Worm (Caenorhabditis elegans) whole organism, young adult: ENCODE measurements around the gene F15E6.5.

Source experiments
- F33H1.4 ChIP-seq: fragments of 200-800 bp; sonication (Bioruptor generic); IDR thresholded peaks from 2 replicates; pipeline ENCODE4 v1.3.6; 2022; ENCODE audit warnings: missing genetic modification reagents, missing genetic modification characterization, missing compliant biosample characterization
- T07F8.4 ChIP-seq: sonication (generic microtip); optimal IDR thresholded peaks from 2 replicates; lab custom pipeline; 2016; ENCODE audit warnings: mild to moderate bottlenecking, missing genetic modification characterization, moderate library complexity, missing compliant biosample characterization
- Y53F4B.3 ChIP-seq: fragments of 200-800 bp; sonication (Bioruptor generic); IDR thresholded peaks from 2 replicates; pipeline ENCODE4 v1.3.6; 2022; ENCODE audit warnings: missing genetic modification reagents, missing genetic modification characterization, missing compliant biosample characterization
- ama-1 ChIP-seq, 3 experiments: fragments of 150-350 bp in 1 of 3; sonication (generic microtip) in 2 of 3; optimal IDR thresholded peaks; 2 replicates each; lab custom pipeline; 2014 to 2018; ENCODE audit warnings: missing biosample characterization in 2 of 3, missing genetic modification characterization in 2 of 3, missing genetic modification reagents in 2 of 3
- chd-7 ChIP-seq: sonication (generic microtip); optimal IDR thresholded peaks from 2 replicates; lab custom pipeline; 2016; ENCODE audit warnings: mild to moderate bottlenecking, missing genetic modification characterization, moderate library complexity, missing compliant biosample characterization
- egl-18 ChIP-seq: fragments of 200-800 bp; sonication (Bioruptor generic); IDR thresholded peaks from 2 replicates; pipeline ENCODE4 v1.3.6; 2022; ENCODE audit warnings: missing genetic modification reagents, missing genetic modification characterization, missing compliant biosample characterization
- hsf-1 ChIP-seq: fragments of 200-800 bp; sonication (Bioruptor generic); IDR thresholded peaks from 2 replicates; pipeline ENCODE4 v1.3.6; 2022; ENCODE audit warnings: missing genetic modification reagents, missing genetic modification characterization, missing compliant biosample characterization
- lir-1 ChIP-seq: fragments of 200-800 bp; sonication (Bioruptor generic); conservative IDR thresholded peaks from 2 replicates; pipeline ENCODE4 v1.3.6; 2022; ENCODE audit warnings: missing genetic modification reagents, missing genetic modification characterization, missing compliant biosample characterization
- nfya-1 ChIP-seq: sonication (generic microtip); optimal IDR thresholded peaks from 2 replicates; lab custom pipeline; 2017; ENCODE audit warnings: antibody characterized with exemption, missing compliant biosample characterization, missing genetic modification characterization, borderline replicate concordance; ENCODE audit not compliant: insufficient read depth
- nhr-120 ChIP-seq: fragments of 200-800 bp; sonication (Bioruptor generic); IDR thresholded peaks from 2 replicates; pipeline ENCODE4 v1.3.6; 2022; ENCODE audit warnings: missing genetic modification characterization, missing compliant biosample characterization
- nhr-90 ChIP-seq: sonication (generic microtip); optimal IDR thresholded peaks from 2 replicates; lab custom pipeline; 2016; ENCODE audit warnings: missing genotype, mild to moderate bottlenecking, missing genetic modification characterization, missing compliant biosample characterization
- somi-1 ChIP-seq: fragments of 200-800 bp; sonication (Bioruptor generic); optimal IDR thresholded peaks from 2 replicates; lab custom pipeline; 2018; ENCODE audit warnings: mild to moderate bottlenecking, missing genetic modification characterization, missing compliant biosample characterization
- ztf-28 ChIP-seq: fragments of 200-800 bp; sonication (Bioruptor generic); IDR thresholded peaks from 2 replicates; pipeline ENCODE4 v1.3.6; 2022; ENCODE audit warnings: missing genetic modification reagents, missing genetic modification characterization, missing compliant biosample characterization

DNA sequence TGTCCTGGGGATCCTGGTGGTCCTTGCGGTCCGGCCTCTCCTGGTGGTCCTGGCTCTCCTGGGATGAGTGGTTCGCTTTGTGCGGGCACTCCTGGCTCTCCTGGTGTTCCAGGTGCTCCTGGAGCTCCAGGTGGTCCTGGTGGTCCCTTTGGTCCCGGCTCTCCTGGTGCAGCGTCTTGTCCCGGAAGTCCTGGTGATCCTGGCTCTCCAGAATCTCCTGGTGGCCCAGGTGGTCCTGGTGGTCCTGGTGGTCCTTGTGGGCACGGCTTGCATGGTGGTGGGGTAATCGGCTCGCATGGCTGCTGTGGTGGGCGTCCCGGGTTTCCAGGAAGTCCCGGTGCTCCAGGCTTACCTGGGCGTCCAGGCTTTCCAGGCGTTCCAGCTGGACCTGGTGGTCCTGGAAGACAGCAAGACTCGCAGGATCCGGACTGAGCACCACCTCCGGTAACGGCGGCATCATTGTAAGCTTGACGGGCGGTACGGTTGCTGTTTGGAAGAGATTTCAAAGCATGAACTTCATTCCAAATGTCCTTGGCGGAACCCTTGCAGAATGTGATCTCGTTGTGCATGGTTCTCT lies 45.4 kb upstream of the F15E6.5 start:
- TF ChIP-seq egl-18 (GFP tag; lab: Robert Waterston, UW), result no peak
- TF ChIP-seq nhr-90 (tag; lab: Kevin White, UChicago), result no peak
- no peak for TF ChIP-seq T07F8.4 (tag; lab: Kevin White, UChicago)
- no peak for TF ChIP-seq ama-1 (optimal IDR thresholded peaks at IDR 0.05; lab: Kevin White, UChicago)
- no peak for TF ChIP-seq ama-1 (GFP tag; optimal IDR thresholded peaks at IDR 0.05; lab: Kevin White, UChicago)
- TF ChIP-seq ztf-28 (GFP tag; lab: Robert Waterston, UW), result no peak
- no peak for TF ChIP-seq somi-1 (GFP tag; lab: Kevin White, UChicago)
- TF ChIP-seq Y53F4B.3 (GFP tag; lab: Robert Waterston, UW), result no peak
- TF ChIP-seq hsf-1, result no peak
- no peak for TF ChIP-seq lir-1
- TF ChIP-seq nhr-120 (GFP tag; lab: Robert Waterston, UW), result no peak
- no peak for TF ChIP-seq chd-7 (tag; lab: Kevin White, UChicago)
- no peak for TF ChIP-seq nfya-1 (tag; lab: Kevin White, UChicago)
- no peak for TF ChIP-seq F33H1.4 (GFP tag; lab: Robert Waterston, UW)
